In genomic region chr3L:17907609-17908160, dm6 we compare ENCODE assay signal across 1 fruit fly cellular context.
A peak's percentile ranks its signal among the peaks of the same experiment; 100 is the strongest.
TF ChIP-seq lines count a peak whose summit lies in the region.

TSS of gene Prestin (minus strand) at chr3L:17907812.
TSS of gene Wdr92 (plus strand) at chr3L:17908143.

TF ChIP-seq in whole organism, embryonic, 481 proteins besides CTCF, POLR2A, EP300 and RAD21 (continued from another document):
- TF ChIP-seq aop (GFP tag; IDR thresholded peaks at IDR 0.05; lab: Robert Waterston, UW) = no peak
- TF ChIP-seq BEAF-32 (GFP tag; optimal IDR thresholded peaks at IDR 0.05; lab: Kevin White, UChicago) = peak; percentile 90
- TF ChIP-seq CG34224 (GFP tag; IDR thresholded peaks at IDR 0.05; lab: Robert Waterston, UW; ENCODE audit: partially characterized antibody) = peak; percentile 78
- TF ChIP-seq trem (tag; optimal IDR thresholded peaks at IDR 0.05; lab: Kevin White, UChicago) = peak; percentile 38
- no peak for TF ChIP-seq CG10959 (GFP tag; IDR thresholded peaks at IDR 0.05; lab: Robert Waterston, UW)
- no peak for TF ChIP-seq Ets97D (GFP tag; optimal IDR thresholded peaks at IDR 0.05; lab: Kevin White, UChicago)
- peak; percentile 37 for TF ChIP-seq Meics (GFP tag; optimal IDR thresholded peaks at IDR 0.05; lab: Kevin White, UChicago)
- no peak for TF ChIP-seq br (optimal IDR thresholded peaks at IDR 0.05; lab: Kevin White, UChicago)
- TF ChIP-seq CG12299 (tag; optimal IDR thresholded peaks at IDR 0.05; lab: Kevin White, UChicago) = no peak
- peak; percentile 94 for TF ChIP-seq Dll (GFP tag; IDR thresholded peaks at IDR 0.05; lab: Robert Waterston, UW; ENCODE audit: partially characterized antibody)
- no peak for TF ChIP-seq lmd (GFP tag; IDR thresholded peaks at IDR 0.05; lab: Robert Waterston, UW)
- no peak for TF ChIP-seq CG1233 (GFP tag; optimal IDR thresholded peaks at IDR 0.05; lab: Kevin White, UChicago)
- TF ChIP-seq CG2712 (tag; optimal IDR thresholded peaks at IDR 0.05; lab: Kevin White, UChicago) = peak; percentile 25
- TF ChIP-seq CoRest (tag; optimal IDR thresholded peaks at IDR 0.05; lab: Kevin White, UChicago) = peak; percentile 28
- TF ChIP-seq Adf1 (GFP tag; IDR thresholded peaks at IDR 0.05; lab: Robert Waterston, UW) = peak; percentile 51; the same call in 1 of the 2 replicates
- no peak for TF ChIP-seq CG11398 (GFP tag; optimal IDR thresholded peaks at IDR 0.05; lab: Kevin White, UChicago)
- TF ChIP-seq tll (GFP tag; optimal IDR thresholded peaks at IDR 0.05; lab: Kevin White, UChicago) = no peak
- peak; percentile 67 for TF ChIP-seq tna (GFP tag; IDR thresholded peaks at IDR 0.05; lab: Robert Waterston, UW; ENCODE audit: partially characterized antibody)
